Fruit fly (Drosophila melanogaster): ENCODE measurements around the gene MKP-4.

MKP-4 gene

dm6 chrX:19603953-19604352 lies 19.0 kb upstream of the MKP-4 start (continued):
- TF ChIP-seq CG1529 (GFP tag; optimal IDR thresholded peaks at IDR 0.05) (peak; percentile 18), CG7987 (GFP tag; optimal IDR thresholded peaks at IDR 0.05) (no peak), hth (optimal IDR thresholded peaks at IDR 0.05) (no peak), dm (GFP tag; optimal IDR thresholded peaks at IDR 0.05) (no peak), CG34376 (GFP tag; optimal IDR thresholded peaks at IDR 0.05) (peak; percentile 86), yki (optimal IDR thresholded peaks at IDR 0.05) (no peak), ERR (GFP tag; optimal IDR thresholded peaks at IDR 0.05) (no peak), CG33557 (GFP tag; optimal IDR thresholded peaks at IDR 0.05) (no peak), CG8478 (optimal IDR thresholded peaks at IDR 0.05) (no peak), Dfd (GFP tag; optimal IDR thresholded peaks at IDR 0.05) (no peak), nerfin-2 (GFP tag; IDR thresholded peaks at IDR 0.05; ENCODE audit: partially characterized antibody) (no peak), CG30020 (tag; optimal IDR thresholded peaks at IDR 0.05) (peak; percentile 6), CG10267 (tag; optimal IDR thresholded peaks at IDR 0.05) (peak; percentile 59), p53 (GFP tag; optimal IDR thresholded peaks at IDR 0.05) (no peak), CG4424 (GFP tag; optimal IDR thresholded peaks at IDR 0.05) (peak; percentile 77), phol (tag; optimal IDR thresholded peaks at IDR 0.05) (peak; percentile 69), CG4730 (GFP tag; IDR thresholded peaks at IDR 0.05) (peak; percentile 62), Opbp (GFP tag; IDR thresholded peaks at IDR 0.05; ENCODE audit: partially characterized antibody) (no peak), Atf6 (GFP tag; IDR thresholded peaks at IDR 0.05) (peak; percentile 89), CG43689 (GFP tag; IDR thresholded peaks at IDR 0.05) (no peak), az2 (GFP tag; optimal IDR thresholded peaks at IDR 0.05) (peak; percentile 58), CG32767 (GFP tag; IDR thresholded peaks at IDR 0.05) (peak; percentile 68), CG11723 (GFP tag; optimal IDR thresholded peaks at IDR 0.05) (peak; percentile 62), eve (GFP tag; optimal IDR thresholded peaks at IDR 0.05) (no peak), Xrp1 (GFP tag; IDR thresholded peaks at IDR 0.05) (peak; percentile 71), CG17359 (tag; optimal IDR thresholded peaks at IDR 0.05) (peak; percentile 81), toy (GFP tag; IDR thresholded peaks at IDR 0.05) (peak; percentile 65), dysf (GFP tag; IDR thresholded peaks at IDR 0.05) (peak; percentile 86), ATbp (GFP tag; optimal IDR thresholded peaks at IDR 0.05) (peak; percentile 67), Deaf1 (tag; optimal IDR thresholded peaks at IDR 0.05) (peak; percentile 50), CG6854 (GFP tag; optimal IDR thresholded peaks at IDR 0.05) (peak; percentile 39), CG2116 (GFP tag; optimal IDR thresholded peaks at IDR 0.05) (peak; percentile 2), ham (GFP tag; IDR thresholded peaks at IDR 0.05) (0 out of 2 replicates have a peak, but pooled peaks have one; percentile 14), CG13775 (GFP tag; optimal IDR thresholded peaks at IDR 0.05) (peak; percentile 65), gt (GFP tag; IDR thresholded peaks at IDR 0.05) (peak; percentile 35; the same call in 1 of the 2 replicates), disco-r (GFP tag; optimal IDR thresholded peaks at IDR 0.05) (no peak), CG12155 (GFP tag; optimal IDR thresholded peaks at IDR 0.05) (peak; percentile 80), Med (GFP tag) (peak; percentile 91), Hr3 (GFP tag; optimal IDR thresholded peaks at IDR 0.05) (peak; percentile 64), CG16813 (GFP tag; IDR thresholded peaks at IDR 0.05; ENCODE audit: partially characterized antibody) (no peak), CG1647 (GFP tag; optimal IDR thresholded peaks at IDR 0.05) (peak; percentile 47), CHES-1-like (GFP tag; optimal IDR thresholded peaks at IDR 0.05) (peak; percentile 44), cwo (GFP tag; optimal IDR thresholded peaks at IDR 0.05) (peak; percentile 75), H2.0 (GFP tag; IDR thresholded peaks at IDR 0.05) (peak; percentile 71), Camta (GFP tag; optimal IDR thresholded peaks at IDR 0.05) (peak; percentile 58), CG15073 (GFP tag; optimal IDR thresholded peaks at IDR 0.05) (no peak), maf-S (GFP tag; optimal IDR thresholded peaks at IDR 0.05) (peak; percentile 2), ab (GFP tag; optimal IDR thresholded peaks at IDR 0.05) (no peak), lov (optimal IDR thresholded peaks at IDR 0.05) (no peak), lov (GFP tag; IDR thresholded peaks at IDR 0.05) (no peak), Gug (GFP tag; IDR thresholded peaks at IDR 0.05) (peak; percentile 70; the same call in 3 of the 4 replicates), Ravus (GFP tag; IDR thresholded peaks at IDR 0.05) (peak; percentile 55), CG6272 (GFP tag; IDR thresholded peaks at IDR 0.05) (peak; percentile 49)

Measured in whole organism, embryonic.